Worm (Caenorhabditis elegans) whole organism, early embryonic: ENCODE data around the gene gon-1.

ENCODE experiments used
- B0310.2 ChIP-seq: sonication (generic microtip); optimal IDR thresholded peaks from 2 replicates; lab custom pipeline; 2016; ENCODE audit warnings: mild to moderate bottlenecking, missing genetic modification characterization, missing compliant biosample characterization
- F13C5.2 ChIP-seq: sonication (generic microtip); optimal IDR thresholded peaks from 2 replicates; lab custom pipeline; 2017; ENCODE audit warnings: mild to moderate bottlenecking, missing genetic modification characterization, inconsistent platforms, missing compliant biosample characterization
- aly-1 ChIP-seq: sonication (generic microtip); optimal IDR thresholded peaks from 2 replicates; lab custom pipeline; 2016; ENCODE audit warnings: missing genetic modification characterization, missing compliant biosample characterization
- ama-1 ChIP-seq: fragments of 150-350 bp; optimal IDR thresholded peaks from 2 replicates; lab custom pipeline; 2014
- ceh-13 ChIP-seq: fragments of 200-800 bp; sonication (Bioruptor generic); optimal IDR thresholded peaks from 2 replicates; lab custom pipeline; 2018; ENCODE audit warnings: mild to moderate bottlenecking, missing genetic modification characterization, missing compliant biosample characterization
- ceh-36 ChIP-seq: sonication (generic microtip); optimal IDR thresholded peaks from 2 replicates; lab custom pipeline; 2016; ENCODE audit warnings: missing genetic modification characterization, inconsistent platforms, missing compliant biosample characterization
- ets-7 ChIP-seq: sonication (generic microtip); optimal IDR thresholded peaks from 2 replicates; lab custom pipeline; 2016; ENCODE audit warnings: missing genotype, missing genetic modification characterization, missing compliant biosample characterization
- flt-1 ChIP-seq: fragments of 200-800 bp; sonication (Bioruptor generic); IDR thresholded peaks from 2 replicates; pipeline ENCODE4 v1.3.6; 2022; ENCODE audit warnings: missing genetic modification characterization, missing compliant biosample characterization
- hmbx-1 ChIP-seq: sonication (generic microtip); optimal IDR thresholded peaks from 2 replicates; lab custom pipeline; 2016; ENCODE audit warnings: mild to moderate bottlenecking, missing genetic modification characterization, missing compliant biosample characterization
- hmg-4 ChIP-seq: fragments of 200-800 bp; sonication (Bioruptor generic); optimal IDR thresholded peaks from 2 replicates; lab custom pipeline; 2018; ENCODE audit warnings: mild to moderate bottlenecking, missing genetic modification characterization, missing compliant biosample characterization
- hnd-1 ChIP-seq: sonication (generic microtip); optimal IDR thresholded peaks from 2 replicates; lab custom pipeline; 2016; ENCODE audit warnings: missing genetic modification characterization, missing compliant biosample characterization
- pes-1 ChIP-seq: fragments of 200-800 bp; sonication (Bioruptor generic); IDR thresholded peaks from 2 replicates; pipeline ENCODE4 v1.3.6; 2022; ENCODE audit warnings: missing genetic modification reagents, missing genetic modification characterization, missing compliant biosample characterization
- scrt-1 ChIP-seq: fragments of 200-800 bp; sonication (Bioruptor generic); IDR thresholded peaks from 2 replicates; pipeline ENCODE4 v1.3.6; 2022; ENCODE audit warnings: missing genetic modification characterization, missing compliant biosample characterization
- sea-1 ChIP-seq: fragments of 200-800 bp; sonication (Bioruptor generic); conservative IDR thresholded peaks from 2 replicates; pipeline ENCODE4 v1.3.6; 2022; ENCODE audit warnings: missing genetic modification characterization, missing compliant biosample characterization
- tbx-11 ChIP-seq: fragments of 200-800 bp; sonication (Bioruptor generic); IDR thresholded peaks from 2 replicates; pipeline ENCODE4 v1.3.6; 2022; ENCODE audit warnings: missing genetic modification characterization, missing compliant biosample characterization
- tbx-37 ChIP-seq: fragments of 200-800 bp; sonication (Bioruptor generic); conservative IDR thresholded peaks from 2 replicates; pipeline ENCODE4 v1.3.6; 2022; ENCODE audit warnings: missing genetic modification reagents, missing genetic modification characterization, missing compliant biosample characterization
- tra-4 ChIP-seq: sonication (generic microtip); optimal IDR thresholded peaks from 2 replicates; lab custom pipeline; 2017; ENCODE audit warnings: missing genetic modification characterization, missing compliant biosample characterization

gon-1 gene

DNA sequence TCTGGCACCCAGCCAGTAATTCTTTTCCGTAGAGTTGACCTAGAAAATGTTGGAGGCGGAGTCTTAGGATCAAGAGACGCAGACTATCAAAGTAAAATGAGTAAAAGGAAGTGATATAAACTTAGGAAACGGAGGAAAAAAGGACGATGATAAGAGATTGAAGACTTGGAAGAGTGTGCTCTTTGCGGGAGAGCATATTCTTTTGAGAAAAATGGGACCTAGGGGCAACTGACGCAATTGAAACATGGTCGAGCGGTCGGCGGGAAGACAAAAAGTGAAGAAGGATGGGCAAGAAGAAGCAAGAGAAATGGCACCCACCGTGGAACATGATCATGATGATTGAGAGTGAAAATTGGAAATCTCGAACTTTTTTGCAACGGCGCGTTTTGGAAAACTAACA lies 5.2 kb downstream of the gon-1 start:
- TF ChIP-seq ceh-13 (GFP tag; lab: Kevin White, UChicago) (no peak), hmbx-1 (no peak), pes-1 (GFP tag; lab: Robert Waterston, UW) (no peak), tra-4 (no peak), tbx-37 (GFP tag; lab: Robert Waterston, UW) (no peak), tbx-11 (GFP tag; lab: Robert Waterston, UW) (no peak), B0310.2 (tag; lab: Kevin White, UChicago) (no peak), ama-1 (lab: Kevin White, UChicago) (no peak), sea-1 (no peak), hmg-4 (GFP tag; lab: Kevin White, UChicago) (no peak), ceh-36 (tag; lab: Kevin White, UChicago) (no peak), flt-1 (GFP tag; lab: Robert Waterston, UW) (no peak), F13C5.2 (no peak), ets-7 (tag; lab: Kevin White, UChicago) (no peak)

DNA sequence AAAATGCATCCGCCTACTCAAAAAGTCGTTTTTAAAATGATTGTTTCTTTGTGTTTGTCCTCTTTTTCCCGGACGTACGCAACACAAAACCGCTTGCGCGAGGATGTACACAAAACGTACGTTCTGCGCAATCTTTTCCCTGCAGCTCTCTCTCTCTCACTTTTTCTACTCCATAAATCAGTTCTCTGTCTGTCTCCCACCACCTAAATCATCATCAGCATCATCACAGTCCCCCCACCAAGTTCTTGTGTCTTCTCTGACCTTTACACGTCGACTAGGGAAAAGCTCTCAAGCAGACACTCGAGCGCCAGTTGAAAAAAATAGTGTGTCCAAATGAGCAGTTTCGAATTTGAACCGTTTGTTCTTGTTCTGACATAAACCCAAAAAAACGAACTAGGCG lies 9.0 kb downstream of the gon-1 start:
- no peak for TF ChIP-seq sea-1
- TF ChIP-seq hmg-4 (GFP tag; lab: Kevin White, UChicago) = no peak
- TF ChIP-seq ama-1 (lab: Kevin White, UChicago) = no peak
- TF ChIP-seq scrt-1 (GFP tag; lab: Robert Waterston, UW) = no peak
- TF ChIP-seq hnd-1 (tag; lab: Kevin White, UChicago) = no peak
- no peak for TF ChIP-seq ceh-13 (GFP tag; lab: Kevin White, UChicago)

DNA sequence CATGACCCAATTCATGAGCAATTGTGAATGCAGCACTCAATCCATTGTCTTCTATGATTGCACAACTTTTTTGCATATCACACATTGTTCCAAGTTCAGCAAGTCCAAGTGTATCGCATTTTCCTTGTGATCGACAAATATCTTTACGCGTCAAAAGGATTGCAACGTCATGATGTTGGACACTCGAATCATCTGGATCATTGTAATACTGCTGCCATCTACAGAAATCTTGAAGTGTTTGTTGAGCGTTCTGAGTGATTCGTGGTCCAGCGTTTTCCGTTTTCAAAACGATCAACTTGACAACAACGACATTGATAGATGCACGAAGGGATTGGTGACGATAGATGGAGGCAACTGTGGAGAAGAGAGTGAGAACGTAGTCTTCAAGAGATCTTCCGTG lies 10.0 kb downstream of the gon-1 start:
- no peak for TF ChIP-seq ets-7 (tag; lab: Kevin White, UChicago)
- no peak for TF ChIP-seq ceh-36 (tag; lab: Kevin White, UChicago)
- no peak for TF ChIP-seq pes-1 (GFP tag; lab: Robert Waterston, UW)
- TF ChIP-seq flt-1 (GFP tag; lab: Robert Waterston, UW) = no peak
- no peak for TF ChIP-seq tbx-37 (GFP tag; lab: Robert Waterston, UW)
- no peak for TF ChIP-seq scrt-1 (GFP tag; lab: Robert Waterston, UW)
- TF ChIP-seq hmbx-1 = no peak
- no peak for TF ChIP-seq tbx-11 (GFP tag; lab: Robert Waterston, UW)
- TF ChIP-seq tra-4 = no peak
- no peak for TF ChIP-seq F13C5.2
- no peak for TF ChIP-seq ama-1 (lab: Kevin White, UChicago)

DNA sequence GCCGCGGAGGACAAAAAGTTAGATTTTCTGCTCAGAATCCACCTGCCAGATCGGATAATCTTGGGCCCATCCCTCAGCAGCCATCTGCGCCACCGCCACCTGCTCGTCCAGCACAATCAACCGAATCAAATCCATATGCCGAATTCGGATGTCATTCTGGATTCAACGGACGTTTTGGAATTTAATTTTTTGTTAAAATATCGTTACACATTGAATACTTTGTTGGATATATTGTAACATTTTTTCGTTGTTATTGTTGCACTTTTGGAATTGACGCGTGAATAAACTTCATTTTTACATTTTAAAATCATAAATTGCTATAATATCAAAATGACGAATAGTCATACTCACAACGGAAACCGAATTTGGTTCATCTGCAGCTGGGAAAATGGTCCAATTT lies 19.7 kb downstream of the gon-1 start, which contains the start of gene spe-29:
Gene spe-29, plus strand, starts transcription at position 301 of the 400 bp plus-strand sequence.
- TF ChIP-seq hnd-1 (tag; lab: Kevin White, UChicago) (no peak), ets-7 (tag; lab: Kevin White, UChicago) (no peak), tbx-11 (GFP tag; lab: Robert Waterston, UW) (no peak), pes-1 (GFP tag; lab: Robert Waterston, UW) (no peak), flt-1 (GFP tag; lab: Robert Waterston, UW) (no peak), scrt-1 (GFP tag; lab: Robert Waterston, UW) (no peak), F13C5.2 (no peak), tra-4 (no peak), ama-1 (lab: Kevin White, UChicago) (no peak), hmbx-1 (no peak), ceh-13 (GFP tag; lab: Kevin White, UChicago) (no peak), B0310.2 (tag; lab: Kevin White, UChicago) (no peak), aly-1 (tag; lab: Kevin White, UChicago) (no peak), sea-1 (no peak), hmg-4 (GFP tag; lab: Kevin White, UChicago) (no peak)

DNA sequence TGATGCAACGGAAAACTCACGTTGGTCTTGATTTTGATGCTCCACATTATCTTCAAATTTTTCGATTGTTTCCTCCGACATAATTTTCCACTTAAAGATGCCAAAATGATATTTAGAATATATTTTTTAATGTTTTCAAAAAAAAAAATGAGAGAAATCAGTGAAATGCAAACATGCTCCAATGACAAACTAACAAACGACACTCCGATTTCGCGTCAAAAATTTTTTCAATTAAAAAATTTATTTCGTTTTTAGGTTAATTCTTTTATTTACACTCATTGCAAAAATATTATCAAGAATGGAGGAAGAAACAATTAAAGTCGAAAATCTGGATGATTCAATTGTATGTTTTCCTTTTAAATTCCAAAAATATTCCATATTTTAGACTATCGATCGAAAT lies 21.2 kb downstream of the gon-1 start, which contains the start of the genes trmt-10A and F25H8.2:
Gene trmt-10A, minus strand, starts transcription at position 159 of the 400 bp plus-strand sequence.
Gene F25H8.2, plus strand, starts transcription at position 181 of the 400 bp plus-strand sequence.
- TF ChIP-seq aly-1 (tag; lab: Kevin White, UChicago) (no peak), ets-7 (tag; lab: Kevin White, UChicago) (no peak), pes-1 (GFP tag; lab: Robert Waterston, UW) (no peak), hnd-1 (tag; lab: Kevin White, UChicago) (no peak), hmg-4 (GFP tag; lab: Kevin White, UChicago) (no peak), hmbx-1 (no peak), F13C5.2 (no peak), scrt-1 (GFP tag; lab: Robert Waterston, UW) (no peak), tbx-37 (GFP tag; lab: Robert Waterston, UW) (no peak), ceh-13 (GFP tag; lab: Kevin White, UChicago) (no peak), tra-4 (no peak), sea-1 (no peak), ceh-36 (tag; lab: Kevin White, UChicago) (no peak), ama-1 (lab: Kevin White, UChicago) (no peak), B0310.2 (tag; lab: Kevin White, UChicago) (no peak), tbx-11 (GFP tag; lab: Robert Waterston, UW) (no peak), flt-1 (GFP tag; lab: Robert Waterston, UW) (no peak)

DNA sequence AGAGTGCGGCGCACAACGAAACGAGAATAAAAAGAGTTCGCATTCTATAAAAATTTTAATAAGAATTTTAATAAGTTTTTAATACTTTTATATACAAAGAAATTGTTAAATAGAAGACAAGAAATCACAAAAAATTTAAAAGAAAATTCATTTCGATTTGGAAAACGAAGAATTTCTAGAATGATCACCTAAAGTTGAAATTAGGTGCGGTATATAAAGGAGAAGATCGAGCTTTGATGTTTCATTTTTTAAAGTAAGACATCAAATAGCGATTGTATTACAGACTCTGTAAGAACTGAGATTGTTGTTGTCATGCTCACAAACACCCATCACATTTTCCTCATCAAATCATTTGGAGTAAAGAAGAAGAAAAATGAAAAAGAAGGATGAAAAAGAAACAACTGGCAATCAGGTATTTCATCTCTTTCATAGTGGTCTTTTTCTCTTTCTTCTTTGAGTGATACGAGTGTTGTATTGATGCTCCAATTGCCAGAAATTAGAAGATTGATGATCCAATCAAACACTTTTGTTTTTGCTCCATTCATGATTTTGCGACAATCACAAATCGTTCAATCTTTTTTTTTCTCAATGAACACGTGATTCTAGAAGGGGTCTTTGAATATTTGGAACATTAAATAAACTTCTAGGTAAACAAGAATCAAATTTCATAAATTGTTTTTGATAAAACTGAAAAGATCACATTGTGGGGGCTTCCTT lies 24.9 kb downstream of the gon-1 start, which contains the start of gene dur-1:
Gene dur-1, minus strand, starts transcription at position 51 of the 717 bp plus-strand sequence.
- TF ChIP-seq hnd-1 (tag; lab: Kevin White, UChicago) = no peak
- no peak for TF ChIP-seq ama-1 (lab: Kevin White, UChicago)
- no peak for TF ChIP-seq hmg-4 (GFP tag; lab: Kevin White, UChicago)
- TF ChIP-seq scrt-1 (GFP tag; lab: Robert Waterston, UW) = no peak
- TF ChIP-seq tra-4 = no peak
- TF ChIP-seq aly-1 (tag; lab: Kevin White, UChicago) = no peak

DNA sequence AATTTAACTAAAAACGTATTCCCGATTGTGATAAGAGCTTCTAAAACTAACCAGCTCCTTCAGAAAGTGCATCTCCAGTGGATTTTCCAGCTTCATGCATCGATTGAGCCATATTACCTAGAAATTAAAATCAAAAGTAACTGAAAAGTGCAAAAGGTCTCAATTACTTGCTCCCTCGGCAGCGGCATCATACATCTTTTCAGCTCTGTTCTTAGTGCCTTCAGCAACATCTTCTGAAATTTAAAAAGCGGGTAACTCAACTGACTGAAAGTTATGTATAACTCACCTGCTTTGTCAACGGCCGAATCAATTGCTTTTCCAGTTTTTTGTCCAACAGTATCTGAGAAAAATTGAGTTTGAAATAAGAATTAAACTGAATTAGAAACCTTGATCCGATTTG lies 28.8 kb downstream of the gon-1 start:
- TF ChIP-seq tbx-37 (GFP tag; lab: Robert Waterston, UW) = no peak
- no peak for TF ChIP-seq hnd-1 (tag; lab: Kevin White, UChicago)
- no peak for TF ChIP-seq ama-1 (lab: Kevin White, UChicago)
- TF ChIP-seq ceh-13 (GFP tag; lab: Kevin White, UChicago) = no peak
- TF ChIP-seq pes-1 (GFP tag; lab: Robert Waterston, UW) = no peak
- no peak for TF ChIP-seq ets-7 (tag; lab: Kevin White, UChicago)
- no peak for TF ChIP-seq ceh-36 (tag; lab: Kevin White, UChicago)
- TF ChIP-seq hmg-4 (GFP tag; lab: Kevin White, UChicago) = no peak
- no peak for TF ChIP-seq F13C5.2
- no peak for TF ChIP-seq scrt-1 (GFP tag; lab: Robert Waterston, UW)
